Worm (Caenorhabditis elegans): ENCODE measurements around the gene ubxn-6.

Gene ubxn-6

DNA sequence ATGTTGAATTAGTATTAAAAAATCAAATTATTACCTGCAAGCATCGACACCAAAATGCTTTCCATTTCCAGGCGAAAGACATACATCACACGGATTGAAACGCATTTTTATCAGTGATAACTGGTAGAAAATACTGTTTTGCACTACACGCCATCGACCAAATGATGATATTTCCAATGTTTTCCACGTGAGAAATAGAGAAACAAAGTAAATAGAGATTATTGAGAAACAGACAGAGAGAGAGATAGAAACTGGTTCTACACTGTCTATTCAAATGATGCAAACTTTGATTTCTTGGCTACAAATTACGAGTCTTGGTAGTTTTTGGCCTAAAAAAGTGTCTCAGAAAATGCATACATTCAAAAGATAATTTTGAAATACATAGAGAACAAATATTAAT lies 21.0 kb downstream of the ubxn-6 start, which contains the start of gene nhr-104 (continued):
- TF ChIP-seq lsy-2 (tag; optimal IDR thresholded peaks at IDR 0.05) (peak in 1 of 2 experiments; percentile 59), spr-3 (GFP tag; optimal IDR thresholded peaks at IDR 0.05) (no peak), nhr-48 (tag; optimal IDR thresholded peaks at IDR 0.05) (peak; percentile 63), nhr-111 (GFP tag; optimal IDR thresholded peaks at IDR 0.05) (no peak), Y5F2A.4 (GFP tag; optimal IDR thresholded peaks at IDR 0.05) (no peak), T26A8.4 (GFP tag; IDR thresholded peaks at IDR 0.05) (no peak), dve-1 (tag; optimal IDR thresholded peaks at IDR 0.05; ENCODE audit: insufficient read depth) (peak; percentile 81), F49E8.2 (tag; optimal IDR thresholded peaks at IDR 0.05; ENCODE audit: borderline replicate concordance) (no peak), nhr-6 (tag; optimal IDR thresholded peaks at IDR 0.05) (no peak), rbr-2 (tag; optimal IDR thresholded peaks at IDR 0.05) (no peak), unc-39 (tag; optimal IDR thresholded peaks at IDR 0.05) (no peak), mes-2 (tag; optimal IDR thresholded peaks at IDR 0.05; ENCODE audit: poor library complexity, severe bottlenecking) (peak; percentile 35), lir-3 (tag; optimal IDR thresholded peaks at IDR 0.05) (no peak), nhr-77 (tag; optimal IDR thresholded peaks at IDR 0.05) (peak; percentile 83)

DNA sequence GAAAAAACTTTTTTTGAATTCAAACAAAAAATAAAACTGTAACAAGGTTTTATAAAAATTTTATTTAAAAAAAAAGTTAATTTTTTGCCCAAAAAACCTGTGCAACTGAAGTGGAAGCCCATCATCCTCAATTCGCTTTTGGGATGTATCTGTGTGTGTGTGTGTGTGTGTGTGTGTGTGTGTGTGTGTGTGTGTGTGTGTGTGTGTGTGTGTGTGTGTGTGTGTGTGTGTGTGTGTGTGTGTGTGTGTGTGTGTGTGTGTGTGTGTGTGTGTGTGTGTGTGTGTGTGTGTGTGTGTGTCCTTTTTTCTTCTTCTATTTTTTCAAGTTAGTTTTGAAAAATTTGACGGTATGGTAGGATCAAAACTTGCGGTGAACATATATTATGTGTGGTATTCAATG lies 24.6 kb downstream of the ubxn-6 start:
- TF ChIP-seq snpc-1.2 (GFP tag; IDR thresholded peaks at IDR 0.05): 0 out of 2 replicates have a peak, but pooled peaks have one; percentile 10
- peak; percentile 13 for TF ChIP-seq dve-1 (tag; optimal IDR thresholded peaks at IDR 0.05; ENCODE audit: insufficient read depth)

DNA sequence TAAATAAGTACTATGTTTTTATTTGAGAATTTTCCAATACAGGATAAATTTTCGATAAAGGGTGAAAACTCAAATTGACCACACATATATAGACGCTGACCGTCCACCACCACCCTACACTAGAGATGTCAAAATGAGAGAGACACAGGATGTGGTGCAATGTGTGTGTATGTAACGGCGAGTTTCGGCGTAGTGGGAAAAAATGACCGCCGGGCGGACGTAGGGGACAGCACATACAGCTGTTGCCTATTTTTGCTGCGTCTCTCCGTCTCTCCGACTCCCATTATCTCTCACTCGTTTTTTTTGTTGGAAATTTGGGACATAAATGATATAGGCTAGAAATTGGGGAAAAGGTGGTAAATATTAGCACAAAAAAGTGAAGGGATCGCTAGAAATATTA lies 28.2 kb downstream of the ubxn-6 start:
- TF ChIP-seq hlh-11 (tag; optimal IDR thresholded peaks at IDR 0.05): peak; percentile 67
- TF ChIP-seq hmg-1.1 (GFP tag; IDR thresholded peaks at IDR 0.05): 0 out of 2 replicates have a peak, but pooled peaks have one; percentile 37
- peak in 1 of 2 experiments; percentile 97 for TF ChIP-seq unc-62 (GFP tag; optimal IDR thresholded peaks at IDR 0.05 in 1 of 2)
- no peak for TF ChIP-seq unc-62 (tag; optimal IDR thresholded peaks at IDR 0.05)
- no peak for TF ChIP-seq saeg-2 (GFP tag; IDR thresholded peaks at IDR 0.05)
- no peak for TF ChIP-seq mes-2 (tag; optimal IDR thresholded peaks at IDR 0.05; ENCODE audit: poor library complexity, severe bottlenecking)
- TF ChIP-seq snpc-4 (tag; optimal IDR thresholded peaks at IDR 0.05): no peak
- TF ChIP-seq mdt-29 (GFP tag; IDR thresholded peaks at IDR 0.05): 0 out of 2 replicates have a peak, but pooled peaks have one; percentile 28
- TF ChIP-seq dmd-6 (GFP tag; IDR thresholded peaks at IDR 0.05): no peak
- TF ChIP-seq nhr-28 (tag; optimal IDR thresholded peaks at IDR 0.05): peak; percentile 47
- no peak for TF ChIP-seq daf-16 (GFP tag; optimal IDR thresholded peaks at IDR 0.05)
- peak; percentile 32 for TF ChIP-seq daf-16 (tag; optimal IDR thresholded peaks at IDR 0.05)
- no peak for TF ChIP-seq spr-3 (GFP tag; optimal IDR thresholded peaks at IDR 0.05)
- no peak for TF ChIP-seq ctbp-1 (GFP tag; IDR thresholded peaks at IDR 0.05)
- no peak for TF ChIP-seq dmd-9 (GFP tag; IDR thresholded peaks at IDR 0.05)
- no peak for TF ChIP-seq T20F7.1 (GFP tag; optimal IDR thresholded peaks at IDR 0.05)
- TF ChIP-seq F37D6.2 (tag; optimal IDR thresholded peaks at IDR 0.05): no peak
- peak; percentile 22 for TF ChIP-seq dve-1 (tag; optimal IDR thresholded peaks at IDR 0.05; ENCODE audit: insufficient read depth)

ce11 chrIV:4780129-4780528 lies 29.2 kb downstream of the ubxn-6 start, which contains the start of gene set-15:
TSS of gene set-15 (minus strand) at chrIV:4780229.
- TF ChIP-seq tag-97 (GFP tag; IDR thresholded peaks at IDR 0.05): no peak
- no peak for TF ChIP-seq dmd-8 (GFP tag; IDR thresholded peaks at IDR 0.05)
- TF ChIP-seq jun-1 (tag; optimal IDR thresholded peaks at IDR 0.05): no peak
- TF ChIP-seq F37D6.2 (tag; optimal IDR thresholded peaks at IDR 0.05): no peak
- TF ChIP-seq daf-16 (GFP tag; optimal IDR thresholded peaks at IDR 0.05): no peak
- TF ChIP-seq daf-16 (tag; optimal IDR thresholded peaks at IDR 0.05): no peak
- no peak for TF ChIP-seq vab-7 (GFP tag; IDR thresholded peaks at IDR 0.05)
- TF ChIP-seq hlh-11 (tag; optimal IDR thresholded peaks at IDR 0.05): no peak
- TF ChIP-seq dve-1 (tag; optimal IDR thresholded peaks at IDR 0.05; ENCODE audit: insufficient read depth): no peak
- TF ChIP-seq snpc-1.2 (GFP tag; IDR thresholded peaks at IDR 0.05): no peak
- TF ChIP-seq R02D3.7 (tag; optimal IDR thresholded peaks at IDR 0.05): no peak
- no peak for TF ChIP-seq aha-1 (tag)

Data from whole organism, L4 larva.